Fruit fly (Drosophila melanogaster): ENCODE measurements around the gene CG16986.

The CG16986 gene

DNA sequence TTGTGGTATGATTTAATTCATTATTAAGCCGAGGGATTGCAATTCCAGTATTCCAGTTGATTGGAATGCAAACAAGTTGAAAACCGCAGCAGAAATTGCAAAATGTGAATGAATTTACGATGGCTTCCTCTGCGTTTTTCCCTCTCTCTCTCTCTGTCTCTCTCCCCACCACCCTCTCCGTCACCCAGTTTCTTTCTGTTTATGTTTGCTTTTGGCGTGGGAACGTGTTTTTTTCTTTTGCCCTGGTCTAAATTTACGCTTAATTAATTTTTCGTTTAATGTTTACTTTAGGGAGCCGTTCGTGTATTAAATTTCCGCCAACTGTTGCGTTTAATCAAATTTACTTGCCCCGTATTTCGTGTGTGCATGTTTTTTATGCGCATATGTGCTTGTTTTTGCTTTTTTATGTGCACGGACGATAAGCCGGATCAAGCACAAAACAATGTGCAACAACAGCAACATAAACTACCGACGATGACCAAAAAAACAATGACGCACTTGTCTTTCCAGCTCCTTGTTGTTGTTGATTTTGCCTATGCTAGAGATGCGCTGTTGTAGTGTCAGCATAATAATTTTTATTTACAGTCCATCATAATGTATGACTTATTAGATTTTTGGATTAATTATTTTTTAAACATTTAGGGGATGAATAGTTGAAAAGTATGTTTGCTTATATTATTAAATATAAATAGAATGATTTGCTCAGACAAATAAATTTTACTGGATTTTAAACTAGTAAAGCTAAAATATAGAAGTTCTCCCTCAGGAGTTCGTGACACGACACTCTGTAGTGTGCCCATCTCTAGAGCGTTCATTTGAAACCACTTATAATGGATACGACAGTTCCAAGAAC lies 10.0 kb upstream of the CG16986 start (continued):
- TF ChIP-seq CG3726 (GFP tag; IDR thresholded peaks at IDR 0.05) (no peak), CG9797 (GFP tag; optimal IDR thresholded peaks at IDR 0.05) (no peak), Ets65A (GFP tag) (peak; percentile 86), Aef1 (GFP tag; IDR thresholded peaks at IDR 0.05) (peak; percentile 76), fu2 (GFP tag; optimal IDR thresholded peaks at IDR 0.05) (no peak), slbo (GFP tag; IDR thresholded peaks at IDR 0.05) (peak; percentile 83), Ssrp (tag; optimal IDR thresholded peaks at IDR 0.05) (peak; percentile 76), sd (tag; optimal IDR thresholded peaks at IDR 0.05) (peak; percentile 1), CG34422 (GFP tag; IDR thresholded peaks at IDR 0.05) (peak; percentile 67), CG16779 (GFP tag; IDR thresholded peaks at IDR 0.05) (no peak), BEAF-32 (GFP tag; optimal IDR thresholded peaks at IDR 0.05) (peak; percentile 79), Ets97D (GFP tag; optimal IDR thresholded peaks at IDR 0.05) (no peak), CG10462 (GFP tag; optimal IDR thresholded peaks at IDR 0.05) (peak; percentile 52), Spps (tag; optimal IDR thresholded peaks at IDR 0.05) (peak; percentile 68), CG11093 (GFP tag; IDR thresholded peaks at IDR 0.05) (peak; percentile 64), lab (GFP tag; optimal IDR thresholded peaks at IDR 0.05) (peak; percentile 86), otp (GFP tag; IDR thresholded peaks at IDR 0.05) (0 out of 3 replicates have a peak, but pooled peaks have one; percentile 22), lilli (GFP tag; optimal IDR thresholded peaks at IDR 0.05) (peak; percentile 47), CG12104 (GFP tag; optimal IDR thresholded peaks at IDR 0.05) (peak; percentile 82), phol (tag; optimal IDR thresholded peaks at IDR 0.05) (peak; percentile 81), Dad (GFP tag; optimal IDR thresholded peaks at IDR 0.05) (no peak), Adf1 (GFP tag; IDR thresholded peaks at IDR 0.05) (peak; percentile 48; the same call in 1 of the 2 replicates), chn (GFP tag; optimal IDR thresholded peaks at IDR 0.05) (peak; percentile 10), CG8944 (GFP tag; optimal IDR thresholded peaks at IDR 0.05) (no peak), CG1647 (GFP tag; optimal IDR thresholded peaks at IDR 0.05) (peak; percentile 37), Bgb (GFP tag; IDR thresholded peaks at IDR 0.05; ENCODE audit: partially characterized antibody) (peak; percentile 45), CG6254 (GFP tag; optimal IDR thresholded peaks at IDR 0.05) (peak; percentile 22), NC2β (GFP tag; optimal IDR thresholded peaks at IDR 0.05) (no peak), CTCF (GFP tag; optimal IDR thresholded peaks at IDR 0.05) (peak; percentile 8), CG14667 (GFP tag; IDR thresholded peaks at IDR 0.05) (no peak), CG15011 (GFP tag; optimal IDR thresholded peaks at IDR 0.05) (peak; percentile 38), insv (GFP tag; optimal IDR thresholded peaks at IDR 0.05) (peak in 1 of 2 experiments; percentile 52), CG15601 (tag; optimal IDR thresholded peaks at IDR 0.05) (peak; percentile 66), CG31441 (GFP tag; IDR thresholded peaks at IDR 0.05) (peak; percentile 69), H15 (GFP tag; IDR thresholded peaks at IDR 0.05) (no peak), Awh (GFP tag; IDR thresholded peaks at IDR 0.05) (peak; percentile 6; the same call in 1 of the 2 replicates), CG13287 (GFP tag; IDR thresholded peaks at IDR 0.05; ENCODE audit: partially characterized antibody) (peak; percentile 70), gcm2 (GFP tag; optimal IDR thresholded peaks at IDR 0.05) (no peak), Ada2b (GFP tag; IDR thresholded peaks at IDR 0.05) (peak; percentile 69), Oaz (GFP tag; IDR thresholded peaks at IDR 0.05) (peak; percentile 69), CG33213 (GFP tag; optimal IDR thresholded peaks at IDR 0.05) (no peak), run (tag; optimal IDR thresholded peaks at IDR 0.05) (peak; percentile 71), CG1792 (GFP tag; optimal IDR thresholded peaks at IDR 0.05) (no peak), prd (optimal IDR thresholded peaks at IDR 0.05) (no peak), prd (GFP tag; IDR thresholded peaks at IDR 0.05) (peak; percentile 64), CG9215 (GFP tag; IDR thresholded peaks at IDR 0.05) (peak; percentile 53), CG11504 (tag; optimal IDR thresholded peaks at IDR 0.05) (peak; percentile 82), Lhr (GFP tag; optimal IDR thresholded peaks at IDR 0.05) (peak; percentile 20), CG42726 (GFP tag; IDR thresholded peaks at IDR 0.05; ENCODE audit: partially characterized antibody) (no peak), tap (tag; optimal IDR thresholded peaks at IDR 0.05) (peak; percentile 83)

Measured in whole organism, embryonic.